Worm (Caenorhabditis elegans): ENCODE data around the gene ddb-1.

- TF ChIP-seq ref-1 (GFP tag; conservative IDR thresholded peaks at IDR 0.05): no peak
- no peak for TF ChIP-seq T22C8.4 (GFP tag; IDR thresholded peaks at IDR 0.05)
- no peak for TF ChIP-seq cog-1 (tag; optimal IDR thresholded peaks at IDR 0.05)
- no peak for TF ChIP-seq klf-2 (GFP tag; conservative IDR thresholded peaks at IDR 0.05)
- TF ChIP-seq flt-1 (GFP tag; IDR thresholded peaks at IDR 0.05): no peak
Observed at ce11 chrIV:12092113-12092512, 28.9 kb downstream of the ddb-1 start, which contains the start of gene mig-32.

All from whole organism, midembryonic.